Fruit fly (Drosophila melanogaster) whole organism, embryonic: ENCODE results near the gene CG4025.
A peak's percentile ranks its signal among the peaks of the same experiment; 100 is the strongest.

Experiments
- Atf6 ChIP-seq: fragments of 200-800 bp; sonication (Bioruptor generic); IDR thresholded peaks from 2 replicates; pipeline ENCODE4 v1.3.6; 2022; ENCODE audit warnings: missing biosample characterization, missing genetic modification characterization
- C15 ChIP-seq: fragments of 200-800 bp; sonication (Bioruptor generic); IDR thresholded peaks from 3 replicates; pipeline ENCODE4 v1.3.6; 2022; ENCODE audit warnings: missing biosample characterization, missing genetic modification characterization
- CG10565 ChIP-seq: fragments of 200-800 bp; sonication (Bioruptor generic); optimal IDR thresholded peaks from 3 replicates; lab custom pipeline; 2016; ENCODE audit warnings: missing biosample characterization, mild to moderate bottlenecking, missing genetic modification characterization
- CG10979 ChIP-seq: fragments of 200-800 bp; sonication (Bioruptor generic); optimal IDR thresholded peaks from 2 replicates; lab custom pipeline; 2018; ENCODE audit warnings: missing biosample characterization, mild to moderate bottlenecking, missing genetic modification characterization, moderate library complexity
- CG11085 ChIP-seq: fragments of 200-800 bp; sonication (Bioruptor generic); IDR thresholded peaks from 2 replicates; pipeline ENCODE4 v1.3.6; 2022; ENCODE audit warnings: missing biosample characterization, missing genetic modification characterization
- CG11696 ChIP-seq: fragments of 200-800 bp; sonication (Bioruptor generic); IDR thresholded peaks from 2 replicates; pipeline ENCODE4 v1.3.6; 2022; ENCODE audit warnings: missing biosample characterization, missing genetic modification characterization
- CG12219 ChIP-seq: fragments of 200-800 bp; sonication (Bioruptor generic); optimal IDR thresholded peaks from 3 replicates; lab custom pipeline; 2018; ENCODE audit warnings: missing biosample characterization, mild to moderate bottlenecking, missing genetic modification characterization
- CG15514 ChIP-seq: fragments of 200-800 bp; sonication (Bioruptor generic); optimal IDR thresholded peaks from 3 replicates; lab custom pipeline; 2017; ENCODE audit warnings: missing biosample characterization, missing genetic modification characterization, mild to moderate bottlenecking, moderate library complexity, missing genetic modification reagents
- CG17385 ChIP-seq: fragments of 200-800 bp; sonication (Bioruptor generic); optimal IDR thresholded peaks from 3 replicates; lab custom pipeline; 2018; ENCODE audit warnings: missing biosample characterization, mild to moderate bottlenecking, missing genetic modification characterization
- CG17829 ChIP-seq: fragments of 200-800 bp; optimal IDR thresholded peaks from 2 replicates; lab custom pipeline; 2019; ENCODE audit warnings: missing biosample characterization, mild to moderate bottlenecking, missing genetic modification characterization, moderate library complexity
- CG18476 ChIP-seq: fragments of 200-800 bp; sonication (Bioruptor generic); optimal IDR thresholded peaks from 2 replicates; lab custom pipeline; 2016; ENCODE audit warnings: missing biosample characterization, mild to moderate bottlenecking, missing genetic modification characterization
- CG30403 ChIP-seq: fragments of 200-800 bp; sonication (Bioruptor generic); optimal IDR thresholded peaks from 3 replicates; lab custom pipeline; 2016; ENCODE audit warnings: missing biosample characterization, missing genetic modification characterization
- CG3163 ChIP-seq: fragments of 200-800 bp; sonication (Bioruptor generic); optimal IDR thresholded peaks from 3 replicates; lab custom pipeline; 2016; ENCODE audit warnings: missing biosample characterization, missing genetic modification characterization
- CG4328 ChIP-seq: fragments of 200-800 bp; sonication (Bioruptor generic); optimal IDR thresholded peaks from 3 replicates; lab custom pipeline; 2017; ENCODE audit warnings: missing biosample characterization, missing genetic modification reagents, missing genetic modification characterization
- CG6254 ChIP-seq: fragments of 200-800 bp; sonication (Bioruptor generic); optimal IDR thresholded peaks from 3 replicates; lab custom pipeline; 2017; ENCODE audit warnings: mild to moderate bottlenecking, missing biosample characterization, missing genetic modification reagents, missing genetic modification characterization
- CG6854 ChIP-seq: fragments of 200-800 bp; sonication (Bioruptor generic); optimal IDR thresholded peaks from 3 replicates; lab custom pipeline; 2017; ENCODE audit warnings: missing biosample characterization, mild to moderate bottlenecking, missing genetic modification characterization
- CG7271 ChIP-seq: fragments of 200-800 bp; sonication (Bioruptor generic); optimal IDR thresholded peaks from 2 replicates; lab custom pipeline; 2018; ENCODE audit warnings: missing biosample characterization, mild to moderate bottlenecking, missing genetic modification characterization, moderate library complexity
- CG7928 ChIP-seq: fragments of 200-800 bp; sonication (Bioruptor generic); optimal IDR thresholded peaks from 2 replicates; lab custom pipeline; 2017; ENCODE audit warnings: missing biosample characterization, mild to moderate bottlenecking, missing genetic modification characterization
- CG8281 ChIP-seq: fragments of 200-800 bp; sonication (Bioruptor generic); optimal IDR thresholded peaks from 2 replicates; lab custom pipeline; 2018; ENCODE audit warnings: missing biosample characterization, mild to moderate bottlenecking, missing genetic modification characterization, moderate library complexity
- CG9797 ChIP-seq: fragments of 200-800 bp; sonication (Bioruptor generic); optimal IDR thresholded peaks from 3 replicates; lab custom pipeline; 2018; ENCODE audit warnings: missing biosample characterization, mild to moderate bottlenecking, missing genetic modification characterization
- CG9876 ChIP-seq: fragments of 200-800 bp; sonication (Bioruptor generic); optimal IDR thresholded peaks from 2 replicates; lab custom pipeline; 2016; ENCODE audit warnings: missing biosample characterization, missing genetic modification characterization
- Camta ChIP-seq: fragments of 200-800 bp; sonication (Bioruptor generic); optimal IDR thresholded peaks from 2 replicates; lab custom pipeline; 2016; ENCODE audit warnings: missing biosample characterization, missing genetic modification characterization
- Eip74EF ChIP-seq, 2 experiments: fragments of 200-800 bp in 1 of 2; fragments of >200 bp in 1 of 2; sonication (Bioruptor generic) in 1 of 2; optimal IDR thresholded peaks; 2 replicates each; lab custom pipeline; 2017 to 2019; ENCODE audit warnings: missing biosample characterization in 2 of 2, missing genetic modification characterization in 2 of 2, mild to moderate bottlenecking in 1 of 2, moderate library complexity in 1 of 2
- HLHmδ ChIP-seq: fragments of 200-800 bp; sonication (Bioruptor generic); optimal IDR thresholded peaks from 2 replicates; lab custom pipeline; 2018; ENCODE audit warnings: missing biosample characterization, mild to moderate bottlenecking, missing genetic modification characterization, moderate library complexity
- Hsf ChIP-seq: fragments of 200-800 bp; sonication (Bioruptor generic); optimal IDR thresholded peaks from 3 replicates; lab custom pipeline; 2016; ENCODE audit warnings: missing biosample characterization, missing genetic modification characterization
- NfI ChIP-seq: fragments of 200-800 bp; sonication (Bioruptor generic); optimal IDR thresholded peaks from 3 replicates; lab custom pipeline; 2018; ENCODE audit warnings: missing biosample characterization, mild to moderate bottlenecking, missing genetic modification characterization, moderate library complexity
- Opbp ChIP-seq: fragments of 200-800 bp; sonication (Bioruptor generic); IDR thresholded peaks from 3 replicates; pipeline ENCODE4 v1.3.6; 2022; ENCODE audit warnings: missing biosample characterization, missing genetic modification characterization; ENCODE audit not compliant: partially characterized antibody
- Optix ChIP-seq: fragments of 200-800 bp; sonication (Bioruptor generic); IDR thresholded peaks from 3 replicates; pipeline ENCODE4 v1.3.6; 2022; ENCODE audit warnings: missing biosample characterization, missing genetic modification characterization
- Pdp1 ChIP-seq, 2 experiments: fragments of 200-800 bp; sonication (Bioruptor generic); optimal IDR thresholded peaks; 3 replicates each; lab custom pipeline; 2016; ENCODE audit warnings: missing biosample characterization in 2 of 2, missing genetic modification characterization in 2 of 2, mild to moderate bottlenecking in 1 of 2, moderate library complexity in 1 of 2
- Rfx ChIP-seq: fragments of 200-800 bp; sonication (Bioruptor generic); IDR thresholded peaks from 2 replicates; pipeline ENCODE4 v1.3.6; 2022; ENCODE audit warnings: missing biosample characterization, missing genetic modification characterization
- ac ChIP-seq: fragments of 200-800 bp; sonication (Bioruptor generic); optimal IDR thresholded peaks from 3 replicates; lab custom pipeline; 2017; ENCODE audit warnings: missing biosample characterization, mild to moderate bottlenecking, missing genetic modification characterization
- ap ChIP-seq: fragments of 200-800 bp; sonication (Bioruptor generic); IDR thresholded peaks from 2 replicates; pipeline ENCODE4 v1.3.6; 2022; ENCODE audit warnings: missing biosample characterization, missing genetic modification characterization
- ash1 ChIP-seq: fragments of 200-800 bp; sonication (Bioruptor generic); optimal IDR thresholded peaks from 2 replicates; lab custom pipeline; 2018; ENCODE audit warnings: missing biosample characterization, mild to moderate bottlenecking, missing genetic modification characterization
- az2 ChIP-seq: fragments of 200-800 bp; sonication (Bioruptor generic); optimal IDR thresholded peaks from 3 replicates; lab custom pipeline; 2016; ENCODE audit warnings: missing biosample characterization, missing genetic modification characterization
- bbx ChIP-seq: fragments of 200-800 bp; sonication (Bioruptor generic); IDR thresholded peaks from 2 replicates; pipeline ENCODE4 v1.3.6; 2022; ENCODE audit warnings: missing biosample characterization, missing genetic modification characterization; ENCODE audit not compliant: partially characterized antibody
- dpn ChIP-seq, 2 experiments: fragments of 200-800 bp; sonication (Bioruptor generic); optimal IDR thresholded peaks; 3 replicates each; lab custom pipeline; 2016; ENCODE audit warnings: missing biosample characterization in 2 of 2, missing genetic modification characterization in 2 of 2
- dysf ChIP-seq: fragments of 200-800 bp; sonication (Bioruptor generic); IDR thresholded peaks from 3 replicates; pipeline ENCODE4 v1.3.6; 2022; ENCODE audit warnings: missing biosample characterization, missing genetic modification characterization
- emc ChIP-seq: fragments of 200-800 bp; sonication (Bioruptor generic); optimal IDR thresholded peaks from 2 replicates; lab custom pipeline; 2016; ENCODE audit warnings: missing biosample characterization, missing genetic modification characterization
- ewg ChIP-seq: fragments of 200-800 bp; sonication (Bioruptor generic); optimal IDR thresholded peaks from 3 replicates; lab custom pipeline; 2017; ENCODE audit warnings: mild to moderate bottlenecking, missing biosample characterization, missing genetic modification reagents, missing genetic modification characterization
- gcm ChIP-seq: fragments of 200-800 bp; sonication (Bioruptor generic); optimal IDR thresholded peaks from 2 replicates; lab custom pipeline; 2019; ENCODE audit warnings: missing biosample characterization, mild to moderate bottlenecking, missing genetic modification characterization, moderate library complexity
- gem ChIP-seq: fragments of 200-800 bp; sonication (Bioruptor generic); optimal IDR thresholded peaks from 2 replicates; lab custom pipeline; 2019; ENCODE audit warnings: missing biosample characterization, mild to moderate bottlenecking, missing genetic modification characterization, moderate library complexity
- gro ChIP-seq: fragments of 200-800 bp; sonication (Bioruptor generic); optimal IDR thresholded peaks from 2 replicates; lab custom pipeline; 2016; ENCODE audit warnings: missing biosample characterization, missing genetic modification characterization
- ind ChIP-seq: fragments of 200-800 bp; sonication (Bioruptor generic); optimal IDR thresholded peaks from 3 replicates; lab custom pipeline; 2016; ENCODE audit warnings: missing biosample characterization, missing genetic modification characterization
- ken ChIP-seq: fragments of 200-800 bp; sonication (Bioruptor generic); IDR thresholded peaks from 3 replicates; pipeline ENCODE4 v1.3.6; 2022; ENCODE audit warnings: missing biosample characterization, missing genetic modification characterization
- lov ChIP-seq, 2 experiments: fragments of 200-800 bp in 1 of 2; fragments of >200 bp in 1 of 2; sonication (Bioruptor generic) in 1 of 2; IDR thresholded peaks in 1 of 2; optimal IDR thresholded peaks in 1 of 2; 2 replicates in 1 of 2; 3 replicates in 1 of 2; pipeline versions ENCODE4 v1.3.6 to Lab custom; 2017 to 2022; ENCODE audit warnings: missing biosample characterization in 1 of 2, missing genetic modification characterization in 1 of 2
- pb ChIP-seq: fragments of 200-800 bp; sonication (Bioruptor generic); optimal IDR thresholded peaks from 3 replicates; lab custom pipeline; 2016; ENCODE audit warnings: missing biosample characterization, missing genetic modification characterization
- tll ChIP-seq, 2 experiments: fragments of 200-800 bp in 1 of 2; fragments of >200 bp in 1 of 2; sonication (Bioruptor generic) in 1 of 2; optimal IDR thresholded peaks; 2 replicates each; lab custom pipeline; 2017 to 2019; ENCODE audit warnings: missing biosample characterization in 2 of 2, missing genetic modification characterization in 2 of 2, mild to moderate bottlenecking in 1 of 2, moderate library complexity in 1 of 2
- twi ChIP-seq: fragments of 200-800 bp; optimal IDR thresholded peaks from 2 replicates; lab custom pipeline; 2019; ENCODE audit warnings: missing biosample characterization, mild to moderate bottlenecking, missing genetic modification characterization, moderate library complexity
- vfl ChIP-seq: fragments of 200-800 bp; sonication (Bioruptor generic); optimal IDR thresholded peaks from 2 replicates; lab custom pipeline; 2016; ENCODE audit warnings: missing biosample characterization, missing genetic modification characterization
- zf30C ChIP-seq: fragments of 200-800 bp; sonication (Bioruptor generic); optimal IDR thresholded peaks from 3 replicates; lab custom pipeline; 2018; ENCODE audit warnings: missing biosample characterization, mild to moderate bottlenecking, missing genetic modification characterization

The CG4025 gene

DNA sequence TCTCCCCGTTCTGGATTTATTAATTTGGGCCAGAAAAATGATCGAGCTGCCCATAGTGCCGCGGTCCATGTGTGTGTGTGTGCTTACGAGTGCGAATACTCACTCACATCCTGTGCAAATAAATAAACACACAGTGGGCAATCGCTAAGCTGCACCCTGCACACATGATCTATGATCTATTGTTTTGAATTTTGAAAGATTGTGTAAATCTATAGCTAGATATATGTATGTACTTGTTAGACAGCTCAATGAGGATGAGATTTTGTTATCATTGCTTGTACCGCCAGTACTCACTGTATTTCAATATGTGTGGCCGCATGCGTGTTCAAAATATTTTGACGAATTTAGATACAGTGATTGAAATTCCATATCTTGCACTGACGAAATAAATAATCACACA lies 6.3 kb downstream of the CG4025 start (continued):
- TF ChIP-seq CG4328 (no peak), NfI (GFP tag; lab: Kevin White, UChicago) (peak; percentile 73), vfl (GFP tag; lab: Kevin White, UChicago) (peak; percentile 28), HLHmδ (GFP tag; lab: Kevin White, UChicago) (no peak), pb (no peak), gcm (GFP tag; lab: Kevin White, UChicago) (no peak), gem (tag; lab: Kevin White, UChicago) (peak; percentile 64), ap (GFP tag; lab: Robert Waterston, UW) (peak; percentile 26; the same call in 1 of the 2 replicates), CG9876 (GFP tag; lab: Kevin White, UChicago) (no peak), CG15514 (GFP tag; lab: Kevin White, UChicago) (peak; percentile 59), Pdp1 (GFP tag; optimal IDR thresholded peaks at IDR 0.05; lab: Kevin White, UChicago) (peak; percentile 12 to 36), tll (GFP tag; optimal IDR thresholded peaks at IDR 0.05; lab: Kevin White, UChicago) (no peak), CG18476 (GFP tag; lab: Kevin White, UChicago) (no peak), CG10565 (GFP tag; lab: Kevin White, UChicago) (no peak), ewg (GFP tag; lab: Kevin White, UChicago) (no peak), CG11696 (GFP tag; lab: Robert Waterston, UW) (peak; percentile 52; the same call in 1 of the 2 replicates), ash1 (peak; percentile 35), Hsf (GFP tag; lab: Kevin White, UChicago) (peak; percentile 50), dysf (GFP tag; lab: Robert Waterston, UW) (peak; percentile 75), CG17385 (GFP tag; lab: Kevin White, UChicago) (peak; percentile 33), Atf6 (GFP tag; lab: Robert Waterston, UW) (peak; percentile 74), zf30C (GFP tag; lab: Kevin White, UChicago) (no peak), CG12219 (GFP tag; lab: Kevin White, UChicago) (peak; percentile 14), Rfx (peak; percentile 91), CG10979 (tag; lab: Kevin White, UChicago) (no peak), CG8281 (tag; lab: Kevin White, UChicago) (no peak), CG7271 (tag; lab: Kevin White, UChicago) (no peak), ind (GFP tag; lab: Kevin White, UChicago) (peak; percentile 67), dpn (GFP tag; optimal IDR thresholded peaks at IDR 0.05; lab: Kevin White, UChicago) (peak; percentile 51 to 53), CG17829 (no peak), CG6254 (GFP tag; lab: Kevin White, UChicago) (no peak), Eip74EF (GFP tag; optimal IDR thresholded peaks at IDR 0.05; lab: Kevin White, UChicago) (no peak), lov (optimal IDR thresholded peaks at IDR 0.05; lab: Kevin White, UChicago) (no peak), lov (GFP tag; IDR thresholded peaks at IDR 0.05; lab: Robert Waterston, UW) (no peak), Optix (GFP tag; lab: Robert Waterston, UW) (0 out of 3 replicates have a peak, but pooled peaks have one; percentile 28), emc (GFP tag; lab: Kevin White, UChicago) (no peak), bbx (no peak), gro (peak; percentile 64), CG30403 (GFP tag; lab: Kevin White, UChicago) (peak; percentile 51), CG11085 (peak; percentile 79), twi (tag; lab: Kevin White, UChicago) (no peak), ken (no peak), Camta (GFP tag; lab: Kevin White, UChicago) (no peak), C15 (GFP tag; lab: Robert Waterston, UW) (no peak), CG6854 (GFP tag; lab: Kevin White, UChicago) (no peak), ac (GFP tag; lab: Kevin White, UChicago) (no peak), az2 (GFP tag; lab: Kevin White, UChicago) (peak; percentile 24), Opbp (GFP tag; lab: Robert Waterston, UW) (no peak), CG7928 (GFP tag; lab: Kevin White, UChicago) (peak; percentile 55), CG9797 (GFP tag; lab: Kevin White, UChicago) (no peak), CG3163 (GFP tag; lab: Kevin White, UChicago) (no peak)
